Worm (Caenorhabditis elegans) whole organism, L1 larva: ENCODE data around the gene fbxl-1.

Source experiments
- fkh-10 ChIP-seq: sonication (generic microtip); optimal IDR thresholded peaks from 2 replicates; lab custom pipeline; 2017; ENCODE audit warnings: missing biosample characterization, missing genetic modification reagents, missing genetic modification characterization
- lin-13 ChIP-seq: fragments of 150-350 bp; optimal IDR thresholded peaks from 2 replicates; lab custom pipeline; 2014; ENCODE audit warnings: missing biosample characterization, missing genetic modification reagents, missing genetic modification characterization
- nhr-237 ChIP-seq: fragments of 150-350 bp; optimal IDR thresholded peaks from 2 replicates; lab custom pipeline; 2014; ENCODE audit warnings: missing biosample characterization, missing genetic modification characterization
- nhr-76 ChIP-seq: sonication (generic microtip); optimal IDR thresholded peaks from 2 replicates; lab custom pipeline; 2017; ENCODE audit warnings: missing biosample characterization, missing genetic modification characterization
- tbx-2 ChIP-seq: sonication (generic microtip); optimal IDR thresholded peaks from 2 replicates; lab custom pipeline; 2016; ENCODE audit warnings: missing genetic modification characterization, missing compliant biosample characterization

DNA sequence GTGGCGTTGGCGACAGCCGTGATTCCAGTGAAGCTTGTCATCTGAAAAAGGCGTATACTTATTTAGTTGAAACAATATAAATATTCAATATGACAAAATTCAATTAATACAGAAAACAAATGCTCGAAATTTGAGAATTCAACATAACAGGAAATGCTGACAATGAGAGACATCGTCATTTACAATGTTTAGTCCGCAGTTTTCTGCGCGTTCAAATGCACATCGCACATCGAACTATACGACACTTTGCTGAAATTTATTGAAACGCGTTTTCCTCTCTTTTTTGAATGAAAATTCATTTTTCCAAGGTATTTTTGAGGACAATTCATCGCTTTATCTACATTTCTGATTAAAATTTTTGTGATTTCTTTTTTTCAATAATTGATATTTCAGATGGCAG lies 16.4 kb downstream of the fbxl-1 start, which contains the start of the genes pbs-6 and cids-1:
- TF ChIP-seq tbx-2 (tag; lab: Kevin White, UChicago) (no peak), fkh-10 (GFP tag; lab: Kevin White, UChicago) (no peak), lin-13 (GFP tag; lab: Kevin White, UChicago) (no peak), nhr-76 (no peak), nhr-237 (tag; lab: Kevin White, UChicago) (no peak)
